Fruit fly (Drosophila melanogaster): ENCODE measurements around the gene Nepl9.

Nepl9 gene

DNA sequence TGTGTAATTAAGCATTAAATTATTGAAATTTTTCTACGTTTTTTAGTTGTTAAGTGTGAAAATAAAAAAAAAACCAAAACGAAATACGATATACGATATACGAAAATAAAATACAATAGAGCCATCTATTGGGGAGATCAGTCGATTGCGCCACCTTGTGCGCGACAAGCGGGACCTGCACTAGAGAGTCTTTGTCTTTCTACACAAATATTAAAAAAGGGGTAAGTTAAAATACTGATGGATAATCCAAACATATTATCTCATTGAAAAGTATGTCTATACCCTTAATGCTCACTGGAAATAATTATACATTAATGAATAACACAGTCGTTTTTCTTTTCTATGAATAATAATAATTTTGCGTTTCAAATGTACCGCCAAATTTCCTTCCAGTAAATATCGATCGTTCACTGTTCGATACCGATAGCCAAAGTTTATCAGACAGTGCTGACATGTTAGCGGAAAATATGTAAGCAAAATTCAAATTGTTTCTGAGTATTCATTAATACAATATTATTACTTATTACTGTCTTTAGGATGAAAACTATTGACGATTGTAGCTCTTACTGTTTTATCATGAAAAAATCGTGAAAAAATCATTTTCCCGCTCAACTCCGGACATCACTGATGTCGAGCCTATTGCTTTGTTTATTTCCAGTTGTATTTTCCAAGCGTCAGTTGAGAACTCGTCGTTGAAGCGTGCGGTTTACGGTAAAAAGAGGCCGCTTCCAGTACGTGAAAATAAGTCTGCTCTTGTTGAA, 20.9 kb downstream of the Nepl9 start, which contains the start of gene mdy (continued):
- peak; percentile 69 for TF ChIP-seq lz (GFP tag; optimal IDR thresholded peaks at IDR 0.05)
- TF ChIP-seq esn (GFP tag; optimal IDR thresholded peaks at IDR 0.05) = peak; percentile 74
- TF ChIP-seq CG11902 (GFP tag; optimal IDR thresholded peaks at IDR 0.05) = peak; percentile 36
- peak; percentile 58 for TF ChIP-seq Hr4 (GFP tag; optimal IDR thresholded peaks at IDR 0.05)
- TF ChIP-seq CG6276 (GFP tag; optimal IDR thresholded peaks at IDR 0.05) = peak; percentile 17
- TF ChIP-seq CG1621 (tag; optimal IDR thresholded peaks at IDR 0.05) = peak; percentile 38
- peak; percentile 80 for TF ChIP-seq Eip78C (GFP tag)
- TF ChIP-seq CG3032 (tag; optimal IDR thresholded peaks at IDR 0.05) = peak; percentile 25
- TF ChIP-seq acj6 (GFP tag; optimal IDR thresholded peaks at IDR 0.05) = peak; percentile 64
- TF ChIP-seq CG11294 (GFP tag; IDR thresholded peaks at IDR 0.05) = no peak; the same call in 1 of the 2 replicates

DNA sequence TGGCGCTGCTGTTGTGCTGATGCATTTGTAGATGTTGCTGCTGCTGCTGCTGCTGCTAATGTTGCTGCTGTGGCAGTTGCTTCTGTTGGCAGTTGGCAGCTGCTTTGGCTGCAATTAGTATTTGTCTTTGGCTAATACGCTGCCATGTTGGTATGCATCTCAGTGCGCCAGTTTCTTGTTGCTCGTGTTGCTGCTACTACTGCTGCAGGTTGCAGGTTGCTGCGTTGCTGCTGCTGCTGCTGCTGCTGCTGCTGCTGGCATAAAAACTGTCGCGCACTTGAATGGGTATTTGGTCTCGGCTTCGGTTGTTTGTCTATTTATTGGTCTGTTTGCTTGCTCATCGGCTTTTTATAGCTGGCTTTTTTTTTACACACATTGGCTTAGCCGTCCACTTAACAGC, 28.3 kb downstream of the Nepl9 start:
- TF ChIP-seq cyc (GFP tag; optimal IDR thresholded peaks at IDR 0.05) = no peak
- no peak for TF ChIP-seq Sox15 (GFP tag; optimal IDR thresholded peaks at IDR 0.05)
- no peak for TF ChIP-seq Lpt (GFP tag; optimal IDR thresholded peaks at IDR 0.05)
- TF ChIP-seq CG15336 (GFP tag; IDR thresholded peaks at IDR 0.05) = no peak
- no peak for TF ChIP-seq spab (GFP tag; optimal IDR thresholded peaks at IDR 0.05)
- TF ChIP-seq dac (GFP tag; optimal IDR thresholded peaks at IDR 0.05) = no peak
- TF ChIP-seq CG11902 (GFP tag; optimal IDR thresholded peaks at IDR 0.05) = no peak
- no peak for TF ChIP-seq Ets96B (tag; optimal IDR thresholded peaks at IDR 0.05)
- no peak for TF ChIP-seq Gug (GFP tag; IDR thresholded peaks at IDR 0.05)
- TF ChIP-seq CG6163 (GFP tag; IDR thresholded peaks at IDR 0.05) = no peak
- TF ChIP-seq CG7368 (GFP tag; optimal IDR thresholded peaks at IDR 0.05) = no peak

DNA sequence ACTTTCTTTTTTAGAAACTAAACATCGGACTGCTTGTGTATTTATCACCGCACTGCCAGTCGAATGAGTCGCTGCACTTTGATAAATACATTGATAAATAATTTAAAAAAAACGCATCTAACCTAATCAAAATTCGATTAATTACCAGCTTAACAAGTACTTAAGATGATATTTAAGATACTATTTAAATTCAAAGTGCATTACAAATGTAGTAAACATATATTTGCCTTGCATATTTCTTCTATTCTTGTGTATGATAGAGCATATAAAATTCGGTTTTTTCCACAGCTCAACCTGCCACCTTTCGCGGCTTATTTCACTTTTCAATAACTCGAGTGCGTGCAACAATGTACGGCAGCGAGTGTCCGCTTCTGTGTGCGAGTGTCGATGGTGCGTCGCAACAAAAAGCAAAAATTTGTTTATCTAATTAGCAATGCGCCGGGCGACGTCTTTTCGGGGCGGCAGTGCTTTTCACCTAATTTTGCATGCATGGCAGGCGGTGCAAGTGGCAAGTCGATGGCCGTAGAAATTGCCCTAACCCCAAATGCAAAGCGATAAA, 32.6 kb downstream of the Nepl9 start, which contains the start of gene CG13272:
CG13272 (plus strand) TSS at position 509 of the 559 bp plus-strand sequence.
- TF ChIP-seq esn (GFP tag; optimal IDR thresholded peaks at IDR 0.05) (no peak), CG31627 (GFP tag; optimal IDR thresholded peaks at IDR 0.05) (no peak), Hr38 (GFP tag; optimal IDR thresholded peaks at IDR 0.05) (no peak), eg (GFP tag; IDR thresholded peaks at IDR 0.05) (no peak), Blimp-1 (GFP tag; optimal IDR thresholded peaks at IDR 0.05) (peak; percentile 17), CG11762 (GFP tag; optimal IDR thresholded peaks at IDR 0.05; ENCODE audit: insufficient read depth) (no peak), dsx (GFP tag; optimal IDR thresholded peaks at IDR 0.05; ENCODE audit: poor library complexity, severe bottlenecking) (peak; percentile 19), net (GFP tag; optimal IDR thresholded peaks at IDR 0.05) (no peak), Hr39 (GFP tag; optimal IDR thresholded peaks at IDR 0.05) (no peak), CG7368 (GFP tag; optimal IDR thresholded peaks at IDR 0.05) (no peak), svp (GFP tag) (peak; percentile 29), CG10669 (GFP tag; optimal IDR thresholded peaks at IDR 0.05) (no peak), Met (GFP tag; optimal IDR thresholded peaks at IDR 0.05) (no peak), CG15336 (GFP tag; IDR thresholded peaks at IDR 0.05) (peak; percentile 68), ss (GFP tag; optimal IDR thresholded peaks at IDR 0.05) (no peak), Eip78C (GFP tag) (peak; percentile 63), Eip93F (GFP tag; optimal IDR thresholded peaks at IDR 0.05) (no peak), Sox15 (GFP tag; optimal IDR thresholded peaks at IDR 0.05) (no peak), dac (GFP tag; optimal IDR thresholded peaks at IDR 0.05) (peak; percentile 52), CG6276 (GFP tag; optimal IDR thresholded peaks at IDR 0.05) (peak; percentile 43), salr (GFP tag; optimal IDR thresholded peaks at IDR 0.05) (no peak), Sox102F (GFP tag; optimal IDR thresholded peaks at IDR 0.05) (no peak), CG9139 (GFP tag; optimal IDR thresholded peaks at IDR 0.05) (no peak), Ets21C (GFP tag; optimal IDR thresholded peaks at IDR 0.05) (no peak), fd85E (GFP tag; optimal IDR thresholded peaks at IDR 0.05) (no peak), CG32006 (GFP tag; optimal IDR thresholded peaks at IDR 0.05) (peak; percentile 83), CG4318 (GFP tag; optimal IDR thresholded peaks at IDR 0.05) (peak; percentile 59), Sox14 (GFP tag; optimal IDR thresholded peaks at IDR 0.05) (no peak), achi (GFP tag; optimal IDR thresholded peaks at IDR 0.05) (no peak), acj6 (GFP tag; optimal IDR thresholded peaks at IDR 0.05) (peak; percentile 11), pdm3 (GFP tag; optimal IDR thresholded peaks at IDR 0.05) (peak; percentile 26), vri (GFP tag; optimal IDR thresholded peaks at IDR 0.05) (no peak), OdsH (GFP tag; optimal IDR thresholded peaks at IDR 0.05) (peak; percentile 3), CG8319 (GFP tag; optimal IDR thresholded peaks at IDR 0.05) (no peak)
